Worm (Caenorhabditis elegans) whole organism, L2 larva: Measurements from ENCODE around the gene lips-11.

Experiments used
- C34F6.9 ChIP-seq: fragments of 150-350 bp; optimal IDR thresholded peaks from 2 replicates; lab custom pipeline; 2014; ENCODE audit warnings: missing biosample characterization, missing genetic modification characterization
- F13H6.1 ChIP-seq: sonication (generic microtip); optimal IDR thresholded peaks from 2 replicates; lab custom pipeline; 2016; ENCODE audit warnings: missing genetic modification characterization, missing compliant biosample characterization
- R02D3.7 ChIP-seq: fragments of 150-350 bp; optimal IDR thresholded peaks from 2 replicates; lab custom pipeline; 2014; ENCODE audit warnings: missing biosample characterization, missing genetic modification characterization
- Y55F3AM.14 ChIP-seq: fragments of 200-800 bp; sonication (Bioruptor generic); optimal IDR thresholded peaks from 2 replicates; lab custom pipeline; 2018; ENCODE audit warnings: mild to moderate bottlenecking, missing genetic modification characterization, missing compliant biosample characterization
- ZK546.5 ChIP-seq: sonication (generic microtip); optimal IDR thresholded peaks from 2 replicates; lab custom pipeline; 2017; ENCODE audit warnings: missing biosample characterization, missing genetic modification characterization
- alr-1 ChIP-seq: fragments of 150-350 bp; optimal IDR thresholded peaks from 2 replicates; lab custom pipeline; 2014; ENCODE audit warnings: missing biosample characterization, missing genetic modification characterization
- aly-2 ChIP-seq: fragments of 150-350 bp; optimal IDR thresholded peaks from 2 replicates; lab custom pipeline; 2014; ENCODE audit warnings: missing biosample characterization, missing genetic modification characterization
- ama-1 ChIP-seq: fragments of 150-350 bp; optimal IDR thresholded peaks from 2 replicates; lab custom pipeline; 2018; ENCODE audit warnings: inconsistent platforms
- blmp-1 ChIP-seq: sonication (generic microtip); optimal IDR thresholded peaks from 2 replicates; lab custom pipeline; 2017; ENCODE audit warnings: missing genetic modification characterization, mild to moderate bottlenecking, missing compliant biosample characterization, antibody characterized with exemption, moderate library complexity; ENCODE audit not compliant: insufficient read depth
- ceh-16 ChIP-seq: fragments of 150-350 bp; optimal IDR thresholded peaks from 2 replicates; lab custom pipeline; 2014; ENCODE audit warnings: missing biosample characterization, missing genetic modification characterization
- ceh-82 ChIP-seq: fragments of 150-350 bp; optimal IDR thresholded peaks from 2 replicates; lab custom pipeline; 2014; ENCODE audit warnings: missing biosample characterization, missing genetic modification characterization
- crh-2 ChIP-seq: sonication (generic microtip); optimal IDR thresholded peaks from 2 replicates; lab custom pipeline; 2017; ENCODE audit warnings: missing biosample characterization, missing genetic modification characterization
- egl-27 ChIP-seq: sonication (generic microtip); optimal IDR thresholded peaks from 3 replicates; lab custom pipeline; 2017; ENCODE audit warnings: missing biosample characterization, missing genetic modification reagents, missing genetic modification characterization
- elt-3 ChIP-seq: sonication (generic microtip); optimal IDR thresholded peaks from 2 replicates; lab custom pipeline; 2017; ENCODE audit warnings: missing biosample characterization, missing genetic modification characterization
- fos-1 ChIP-seq: fragments of 150-350 bp; optimal IDR thresholded peaks from 2 replicates; lab custom pipeline; 2014; ENCODE audit warnings: missing biosample characterization, missing genetic modification characterization
- gmeb-1 ChIP-seq: fragments of 150-350 bp; optimal IDR thresholded peaks from 2 replicates; lab custom pipeline; 2014; ENCODE audit warnings: missing biosample characterization, missing genetic modification characterization
- lin-11 ChIP-seq: fragments of 150-350 bp; sonication (generic microtip); optimal IDR thresholded peaks from 2 replicates; lab custom pipeline; 2014; ENCODE audit warnings: missing biosample characterization, missing genetic modification characterization, inconsistent platforms, mixed read lengths
- lin-13 ChIP-seq: fragments of 150-350 bp; optimal IDR thresholded peaks from 2 replicates; lab custom pipeline; 2014; ENCODE audit warnings: missing biosample characterization, missing genetic modification reagents, missing genetic modification characterization
- mab-5 ChIP-seq: fragments of 150-350 bp; optimal IDR thresholded peaks from 2 replicates; lab custom pipeline; 2014; ENCODE audit warnings: missing biosample characterization, missing genetic modification characterization
- mdl-1 ChIP-seq, 2 experiments: fragments of 150-350 bp in 1 of 2; sonication (generic microtip) in 1 of 2; optimal IDR thresholded peaks; 2 replicates each; lab custom pipeline; 2017; ENCODE audit warnings: missing biosample characterization in 2 of 2, missing genetic modification characterization in 2 of 2
- nhr-10 ChIP-seq: sonication (generic microtip); optimal IDR thresholded peaks from 2 replicates; lab custom pipeline; 2017; ENCODE audit warnings: missing biosample characterization, missing genetic modification characterization
- nhr-11 ChIP-seq: fragments of 150-350 bp; optimal IDR thresholded peaks from 2 replicates; lab custom pipeline; 2014; ENCODE audit warnings: missing biosample characterization, missing genetic modification characterization
- nhr-129 ChIP-seq: fragments of 150-350 bp; optimal IDR thresholded peaks from 2 replicates; lab custom pipeline; 2014; ENCODE audit warnings: missing biosample characterization, missing genetic modification characterization
- nhr-21 ChIP-seq: fragments of 150-350 bp; optimal IDR thresholded peaks from 2 replicates; lab custom pipeline; 2014; ENCODE audit warnings: missing biosample characterization, missing genetic modification characterization
- nhr-23 ChIP-seq: fragments of 150-350 bp; optimal IDR thresholded peaks from 2 replicates; lab custom pipeline; 2014; ENCODE audit warnings: missing biosample characterization, missing genetic modification reagents, missing genetic modification characterization
- nhr-237 ChIP-seq: fragments of 150-350 bp; optimal IDR thresholded peaks from 2 replicates; lab custom pipeline; 2014; ENCODE audit warnings: missing biosample characterization, missing genetic modification characterization
- nhr-25 ChIP-seq: fragments of 150-350 bp; sonication (generic microtip); optimal IDR thresholded peaks from 3 replicates; lab custom pipeline; 2014; ENCODE audit warnings: missing biosample characterization, missing genetic modification characterization
- nhr-6 ChIP-seq: fragments of 150-350 bp; optimal IDR thresholded peaks from 2 replicates; lab custom pipeline; 2014; ENCODE audit warnings: missing biosample characterization, missing genetic modification characterization
- nhr-77 ChIP-seq: fragments of 150-350 bp; optimal IDR thresholded peaks from 2 replicates; lab custom pipeline; 2014; ENCODE audit warnings: missing biosample characterization, missing genetic modification characterization
- peb-1 ChIP-seq: fragments of 150-350 bp; optimal IDR thresholded peaks from 2 replicates; lab custom pipeline; 2014; ENCODE audit warnings: missing biosample characterization, missing genetic modification characterization
- skn-1 ChIP-seq: sonication (generic microtip); optimal IDR thresholded peaks from 2 replicates; lab custom pipeline; 2017; ENCODE audit warnings: missing biosample characterization, missing genetic modification characterization
- sma-3 ChIP-seq: sonication (generic microtip); optimal IDR thresholded peaks from 2 replicates; lab custom pipeline; 2016; ENCODE audit warnings: missing genetic modification reagents, missing genetic modification characterization, missing compliant biosample characterization
- sma-9 ChIP-seq, 2 experiments: fragments of 150-350 bp in 1 of 2; sonication (generic microtip) in 1 of 2; optimal IDR thresholded peaks; 2 replicates each; lab custom pipeline; 2014 to 2016; ENCODE audit warnings: missing genetic modification characterization in 2 of 2, mild to moderate bottlenecking in 1 of 2, missing biosample characterization in 1 of 2, missing compliant biosample characterization in 1 of 2, missing genetic modification reagents in 1 of 2, moderate library complexity in 1 of 2
- unc-39 ChIP-seq: fragments of 150-350 bp; optimal IDR thresholded peaks from 2 replicates; lab custom pipeline; 2014; ENCODE audit warnings: missing biosample characterization, missing genetic modification characterization
- unc-55 ChIP-seq: fragments of 150-350 bp; sonication (generic microtip); optimal IDR thresholded peaks from 3 replicates; lab custom pipeline; 2014; ENCODE audit warnings: missing biosample characterization, missing genetic modification reagents, missing genetic modification characterization
- unc-62 ChIP-seq: fragments of 150-350 bp; optimal IDR thresholded peaks from 2 replicates; lab custom pipeline; 2014; ENCODE audit warnings: missing biosample characterization, missing genetic modification reagents, missing genetic modification characterization
- ztf-1 ChIP-seq: fragments of 200-800 bp; sonication (Bioruptor generic); conservative IDR thresholded peaks from 2 replicates; pipeline ENCODE4 v1.3.6; 2022; ENCODE audit warnings: missing genetic modification characterization, missing compliant biosample characterization
- ztf-11 ChIP-seq: sonication (generic microtip); optimal IDR thresholded peaks from 2 replicates; lab custom pipeline; 2017; ENCODE audit warnings: missing biosample characterization, missing genetic modification characterization
- ztf-4 ChIP-seq: fragments of 150-350 bp; optimal IDR thresholded peaks from 2 replicates; lab custom pipeline; 2014; ENCODE audit warnings: missing biosample characterization, missing genetic modification characterization

lips-11 gene

DNA sequence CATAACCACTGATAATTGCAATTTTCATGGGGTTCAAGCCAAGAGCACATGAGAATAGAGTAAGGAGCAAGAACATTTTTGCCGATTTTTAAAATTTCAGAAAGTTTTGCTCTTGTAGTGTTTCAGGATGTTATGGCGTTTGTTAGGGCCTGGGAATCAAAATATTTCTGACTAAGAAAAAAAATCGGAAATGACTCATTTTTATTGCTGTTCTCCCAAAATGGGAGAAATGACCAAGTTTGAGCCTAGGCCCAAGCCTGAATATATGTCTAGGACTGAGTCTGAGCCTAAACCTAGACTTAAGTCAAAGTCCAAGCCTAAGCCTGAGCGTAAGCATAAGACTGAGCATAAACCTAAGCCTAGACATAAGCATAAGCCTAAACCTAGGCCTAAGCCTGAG, 6.4 kb downstream of the lips-11 start, which contains the start of gene T13B5.9:
T13B5.9 (minus strand) TSS at position 101 of the 400 bp plus-strand sequence.
- no peak for TF ChIP-seq nhr-23 (tag; lab: Kevin White, UChicago)
- no peak for TF ChIP-seq skn-1 (tag; lab: Kevin White, UChicago)
- TF ChIP-seq ceh-82 (tag; lab: Kevin White, UChicago) = no peak
- no peak for TF ChIP-seq ama-1 (lab: Kevin White, UChicago)
- TF ChIP-seq R02D3.7 (tag; lab: Kevin White, UChicago) = no peak
- no peak for TF ChIP-seq nhr-129 (tag; lab: Kevin White, UChicago)
- no peak for TF ChIP-seq blmp-1 (tag; lab: Kevin White, UChicago)
- no peak for TF ChIP-seq nhr-6
- TF ChIP-seq nhr-11 (tag; lab: Kevin White, UChicago) = no peak
- TF ChIP-seq unc-62 (GFP tag; lab: Kevin White, UChicago) = no peak

DNA sequence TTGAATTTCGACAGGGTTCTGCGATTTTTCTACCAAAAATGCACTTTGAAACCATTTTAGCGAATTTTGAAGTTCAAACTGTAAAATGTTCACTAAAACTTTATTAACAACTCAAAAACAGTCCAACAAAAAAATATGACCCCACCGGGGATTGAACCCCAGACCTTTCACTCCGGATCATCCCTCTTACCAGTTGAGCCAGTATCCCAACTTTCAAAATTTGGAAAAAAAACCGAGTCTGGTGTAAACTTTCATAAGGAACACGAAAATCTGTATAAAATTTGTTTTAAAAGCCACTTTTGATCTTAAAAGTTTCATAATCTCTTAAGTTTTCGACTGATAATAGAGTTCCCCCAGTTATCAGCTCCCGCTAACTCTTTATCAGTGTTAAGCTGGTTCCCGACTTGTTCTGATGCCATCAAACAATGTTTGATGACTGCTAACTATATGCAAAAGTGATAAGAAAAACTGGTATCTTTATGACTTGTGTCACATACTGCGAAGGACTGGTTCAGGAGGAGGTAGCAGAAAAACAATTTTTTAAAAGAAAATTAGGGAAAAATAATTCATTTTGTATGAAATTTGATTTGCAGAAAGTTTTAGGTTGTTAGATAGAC, 7.2 kb downstream of the lips-11 start:
- TF ChIP-seq sma-3 (GFP tag; lab: Kevin White, UChicago) (peak; percentile 63), sma-9 (GFP tag; optimal IDR thresholded peaks at IDR 0.05; lab: Kevin White, UChicago) (peak; percentile 88), sma-9 (tag; optimal IDR thresholded peaks at IDR 0.05; lab: Kevin White, UChicago) (no peak), lin-13 (no peak), ztf-11 (tag; lab: Kevin White, UChicago) (no peak), crh-2 (peak; percentile 43), gmeb-1 (tag; lab: Kevin White, UChicago) (peak; percentile 62), skn-1 (tag; lab: Kevin White, UChicago) (no peak), F13H6.1 (tag; lab: Kevin White, UChicago) (peak; percentile 25), egl-27 (peak; percentile 58), fos-1 (tag; lab: Kevin White, UChicago) (peak; percentile 100), alr-1 (tag; lab: Kevin White, UChicago) (no peak), unc-62 (GFP tag; lab: Kevin White, UChicago) (no peak)
- TF ChIP-seq, all 48 proteins: peak for 7

- no peak for TF ChIP-seq F13H6.1 (tag; lab: Kevin White, UChicago)
- TF ChIP-seq ztf-11 (tag; lab: Kevin White, UChicago) = no peak
- TF ChIP-seq nhr-11 (tag; lab: Kevin White, UChicago) = no peak
- TF ChIP-seq sma-9 (GFP tag; optimal IDR thresholded peaks at IDR 0.05; lab: Kevin White, UChicago) = no peak
- no peak for TF ChIP-seq sma-9 (tag; optimal IDR thresholded peaks at IDR 0.05; lab: Kevin White, UChicago)
- TF ChIP-seq nhr-77 (tag; lab: Kevin White, UChicago) = no peak
- no peak for TF ChIP-seq ceh-16 (tag; lab: Kevin White, UChicago)
- no peak for TF ChIP-seq nhr-21 (tag; lab: Kevin White, UChicago)
- TF ChIP-seq unc-62 (GFP tag; lab: Kevin White, UChicago) = no peak
- no peak for TF ChIP-seq elt-3 (tag; lab: Kevin White, UChicago)
- no peak for TF ChIP-seq ama-1 (lab: Kevin White, UChicago)
- TF ChIP-seq ZK546.5 (tag; lab: Kevin White, UChicago) = no peak
- TF ChIP-seq aly-2 = no peak
- no peak for TF ChIP-seq C34F6.9 (tag; lab: Kevin White, UChicago)
- no peak for TF ChIP-seq crh-2
- no peak for TF ChIP-seq nhr-23 (tag; lab: Kevin White, UChicago)
- TF ChIP-seq, all 48 proteins: peak for 0
Observed at ce11 chrII:1102209-1102608, 8.6 kb downstream of the lips-11 start.

DNA sequence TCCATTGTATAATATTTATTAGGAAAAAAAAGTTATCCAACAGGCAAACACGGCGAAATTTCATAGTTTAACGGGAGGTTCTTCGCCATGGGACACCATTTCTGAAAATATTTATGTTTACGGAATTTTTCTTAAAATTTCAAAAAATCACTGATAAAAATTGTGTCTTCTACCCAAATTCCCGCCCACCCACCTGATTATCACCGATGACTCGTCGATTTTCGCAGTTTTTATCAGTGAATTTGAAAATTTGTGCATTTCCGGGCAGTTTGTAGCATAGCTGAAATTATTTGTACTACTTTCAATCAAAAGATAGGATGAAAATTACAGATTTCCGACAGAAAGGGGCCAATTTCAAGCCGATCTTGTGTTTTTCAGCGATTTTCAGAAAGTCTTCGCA, 9.4 kb downstream of the lips-11 start:
- TF ChIP-seq nhr-10 (no peak), fos-1 (tag; lab: Kevin White, UChicago) (peak; percentile 75)

- TF ChIP-seq skn-1 (tag; lab: Kevin White, UChicago) = no peak
Observed at ce11 chrII:1100719-1101118, 10.1 kb downstream of the lips-11 start, which contains the start of gene pho-14. Gene pho-14, minus strand, starts transcription at chrII:1100819.

DNA sequence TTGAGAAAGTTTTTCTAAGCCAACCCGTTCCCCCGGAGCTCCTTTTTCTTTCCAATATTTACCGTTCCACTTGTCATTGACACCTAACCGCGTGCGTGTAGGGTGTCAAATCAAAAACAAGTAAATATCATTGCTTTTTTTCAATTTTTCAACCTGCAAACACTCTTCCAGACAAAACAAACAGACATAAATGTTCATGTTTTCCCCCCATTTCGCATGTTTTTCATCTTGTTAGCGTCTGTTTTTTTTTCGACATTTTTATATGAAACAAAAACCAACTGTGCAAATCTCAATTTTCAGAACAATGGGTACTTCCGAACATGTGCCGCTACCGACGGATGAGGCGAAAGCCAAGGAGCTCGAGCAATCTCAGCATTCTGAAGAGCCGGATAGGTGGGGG, 19.1 kb downstream of the lips-11 start, which contains the start of gene snf-3:
snf-3 (plus strand) TSS at position 301 of the 400 bp plus-strand sequence.
- TF ChIP-seq fos-1 (tag; lab: Kevin White, UChicago) = no peak
- TF ChIP-seq nhr-23 (tag; lab: Kevin White, UChicago) = no peak
- no peak for TF ChIP-seq nhr-237 (tag; lab: Kevin White, UChicago)
- no peak for TF ChIP-seq lin-11
- TF ChIP-seq mdl-1 (tag; optimal IDR thresholded peaks at IDR 0.05; lab: Kevin White, UChicago) = no peak
- TF ChIP-seq nhr-6 = no peak
- no peak for TF ChIP-seq nhr-77 (tag; lab: Kevin White, UChicago)
- TF ChIP-seq ceh-16 (tag; lab: Kevin White, UChicago) = no peak
- no peak for TF ChIP-seq nhr-21 (tag; lab: Kevin White, UChicago)
- no peak for TF ChIP-seq unc-39 (tag; lab: Kevin White, UChicago)
- TF ChIP-seq ztf-4 (tag; lab: Kevin White, UChicago) = no peak
- TF ChIP-seq peb-1 (tag; lab: Kevin White, UChicago) = no peak
- no peak for TF ChIP-seq unc-55 (GFP tag; lab: Kevin White, UChicago)
- TF ChIP-seq egl-27 = no peak
- TF ChIP-seq skn-1 (tag; lab: Kevin White, UChicago) = no peak
- TF ChIP-seq ztf-1 (GFP tag; lab: Robert Waterston, UW) = no peak
- no peak for TF ChIP-seq ama-1 (lab: Kevin White, UChicago)
- no peak for TF ChIP-seq nhr-25
- TF ChIP-seq Y55F3AM.14 = no peak
- no peak for TF ChIP-seq mab-5 (tag; lab: Kevin White, UChicago)
